Worm (Caenorhabditis elegans): ENCODE data around the gene M57.1.

M57.1 gene

DNA sequence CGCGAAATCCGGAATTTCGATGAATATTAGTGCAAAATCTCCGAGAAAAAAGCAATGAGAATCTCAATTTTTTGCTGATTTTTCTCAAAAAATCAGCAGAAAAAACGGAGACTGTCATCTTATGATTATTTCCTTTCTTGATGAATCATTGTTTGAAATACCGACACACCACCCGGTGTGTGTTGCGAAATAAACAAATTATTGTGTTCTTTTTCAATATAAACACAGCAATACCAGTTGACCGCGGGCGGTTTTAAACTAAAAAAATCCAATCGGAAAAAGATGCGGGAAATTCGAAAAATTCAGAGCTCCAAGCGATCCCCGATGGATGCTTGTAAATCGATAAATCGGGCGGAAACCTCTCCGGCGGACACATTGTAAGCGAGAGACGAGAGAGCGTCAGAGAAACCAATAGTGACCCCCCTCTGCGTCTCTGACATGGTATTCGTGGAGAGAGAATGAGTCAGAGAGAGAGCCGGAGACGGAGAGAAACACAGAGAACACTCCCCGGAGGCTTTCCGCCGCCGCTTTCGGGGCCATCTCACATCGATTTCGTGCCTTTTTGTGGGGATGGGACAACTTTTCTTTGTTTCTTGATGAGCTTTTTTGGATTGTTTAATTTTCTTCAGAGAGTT is 16.7 kb upstream of the M57.1 start:
- TF ChIP-seq ceh-34 (tag; optimal IDR thresholded peaks at IDR 0.05) (peak; percentile 28), gmeb-2 (tag; optimal IDR thresholded peaks at IDR 0.05) (no peak), syd-9 (tag; optimal IDR thresholded peaks at IDR 0.05) (no peak), tbx-2 (tag; optimal IDR thresholded peaks at IDR 0.05) (peak; percentile 33), ttx-3 (tag; optimal IDR thresholded peaks at IDR 0.05) (no peak), ref-2 (tag; optimal IDR thresholded peaks at IDR 0.05) (peak; percentile 33), nfya-1 (tag; optimal IDR thresholded peaks at IDR 0.05) (peak; percentile 79), zip-5 (tag; optimal IDR thresholded peaks at IDR 0.05) (no peak), unc-42 (tag; optimal IDR thresholded peaks at IDR 0.05) (peak; percentile 14), F13H6.1 (tag; optimal IDR thresholded peaks at IDR 0.05) (peak; percentile 50), ceh-31 (tag; optimal IDR thresholded peaks at IDR 0.05) (peak; percentile 71), unc-55 (GFP tag; optimal IDR thresholded peaks at IDR 0.05) (peak; percentile 87), pha-2 (tag; optimal IDR thresholded peaks at IDR 0.05) (no peak), ceh-48 (tag; optimal IDR thresholded peaks at IDR 0.05) (peak; percentile 89), ceh-18 (tag; optimal IDR thresholded peaks at IDR 0.05) (peak; percentile 23), elt-2 (tag; optimal IDR thresholded peaks at IDR 0.05) (peak; percentile 0)

DNA sequence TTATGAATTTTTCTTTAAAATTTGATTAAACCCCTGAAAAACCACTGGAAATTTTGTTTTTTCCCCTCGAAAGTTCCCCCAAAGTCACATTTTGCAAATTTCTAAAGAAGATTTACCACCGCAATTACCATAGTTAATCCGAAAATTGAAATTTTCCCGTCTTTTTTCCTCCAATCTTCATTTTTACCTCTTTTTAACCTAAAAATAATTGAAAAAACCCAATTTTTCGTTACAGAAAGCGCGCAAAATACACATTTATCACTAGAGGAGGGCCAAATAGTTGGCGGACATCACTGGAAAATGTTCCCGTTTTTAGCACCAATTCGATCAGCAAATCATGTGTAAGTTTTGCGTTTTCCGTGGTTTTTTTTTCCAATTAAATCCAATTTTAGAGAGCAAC is 15.7 kb upstream of the M57.1 start, which contains the start of gene unc-33:
Gene unc-33 (plus strand): TSS at position 301 of the 400 bp plus-strand sequence.
- no peak for TF ChIP-seq lim-6 (tag; optimal IDR thresholded peaks at IDR 0.05)
- TF ChIP-seq npax-4 (tag; optimal IDR thresholded peaks at IDR 0.05): no peak
- no peak for TF ChIP-seq odd-2 (tag; optimal IDR thresholded peaks at IDR 0.05)
- TF ChIP-seq T23F11.4 (GFP tag; optimal IDR thresholded peaks at IDR 0.05): no peak
- no peak for TF ChIP-seq hlh-13 (GFP tag; optimal IDR thresholded peaks at IDR 0.05)
- no peak for TF ChIP-seq hlh-30 (tag; optimal IDR thresholded peaks at IDR 0.05; ENCODE audit: insufficient read depth)
- TF ChIP-seq ceh-30 (tag; optimal IDR thresholded peaks at IDR 0.05): no peak
- TF ChIP-seq hlh-15 (tag; optimal IDR thresholded peaks at IDR 0.05): no peak
- no peak for TF ChIP-seq C08G9.2 (tag; optimal IDR thresholded peaks at IDR 0.05)
- TF ChIP-seq ceh-45 (GFP tag; IDR thresholded peaks at IDR 0.05): no peak
- TF ChIP-seq ttx-3 (tag; optimal IDR thresholded peaks at IDR 0.05): no peak
- TF ChIP-seq tbx-7 (tag; optimal IDR thresholded peaks at IDR 0.05): no peak
- no peak for TF ChIP-seq ceh-14 (tag; optimal IDR thresholded peaks at IDR 0.05)
- TF ChIP-seq ceh-31 (tag; optimal IDR thresholded peaks at IDR 0.05): no peak
- TF ChIP-seq unc-86 (tag; optimal IDR thresholded peaks at IDR 0.05): no peak
- no peak for TF ChIP-seq ceh-34 (tag; optimal IDR thresholded peaks at IDR 0.05)
- TF ChIP-seq nfya-1 (tag; optimal IDR thresholded peaks at IDR 0.05): no peak
- TF ChIP-seq ets-4 (tag; optimal IDR thresholded peaks at IDR 0.05): no peak
- no peak for TF ChIP-seq Y22D7AL.16 (tag; optimal IDR thresholded peaks at IDR 0.05)

DNA sequence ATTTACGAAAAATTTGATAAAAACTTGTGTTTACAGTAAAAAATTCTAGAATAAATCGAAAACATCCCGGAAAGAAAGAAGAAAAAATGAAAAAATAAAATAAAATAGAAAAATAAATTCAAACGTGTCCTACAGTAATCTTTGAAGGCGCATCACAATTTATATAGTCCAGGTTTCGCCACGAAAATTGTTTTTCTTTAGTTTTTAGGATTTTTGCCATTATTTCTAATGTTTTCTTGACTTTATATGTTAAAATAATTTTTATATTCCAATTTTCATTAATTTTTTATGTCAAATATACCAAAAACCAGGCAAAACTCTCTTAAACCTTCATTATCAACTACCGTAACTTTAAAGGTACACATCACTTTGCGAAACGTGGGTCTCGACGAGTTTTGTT is 14.7 kb upstream of the M57.1 start:
- no peak for TF ChIP-seq ceh-34 (tag; optimal IDR thresholded peaks at IDR 0.05)
- no peak for TF ChIP-seq ztf-16 (tag; optimal IDR thresholded peaks at IDR 0.05)
- no peak for TF ChIP-seq eyg-1 (tag; optimal IDR thresholded peaks at IDR 0.05)

DNA sequence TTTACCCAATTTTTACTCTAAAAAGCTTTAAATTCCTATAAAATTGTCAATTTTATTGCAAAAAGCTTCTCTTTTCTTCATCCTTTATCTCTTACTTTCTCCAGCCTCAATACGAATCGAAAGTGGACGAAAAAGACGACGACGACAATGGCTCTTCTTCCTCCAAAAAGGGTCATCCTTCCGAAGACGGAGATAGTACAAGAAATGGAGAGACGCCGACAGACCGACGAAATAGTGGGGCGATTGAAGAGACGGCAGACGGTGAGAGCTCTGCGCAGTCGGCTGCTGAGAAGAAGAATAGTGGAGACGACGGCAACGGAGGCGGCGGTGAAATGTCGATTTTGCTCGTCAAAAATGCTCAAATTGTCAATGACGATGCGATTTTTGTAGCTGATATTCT is 12.9 kb upstream of the M57.1 start:
- TF ChIP-seq nfya-1 (tag; optimal IDR thresholded peaks at IDR 0.05) (peak; percentile 29), unc-55 (GFP tag; optimal IDR thresholded peaks at IDR 0.05) (peak; percentile 50), F13H6.1 (tag; optimal IDR thresholded peaks at IDR 0.05) (no peak), ceh-31 (tag; optimal IDR thresholded peaks at IDR 0.05) (peak; percentile 46)

DNA sequence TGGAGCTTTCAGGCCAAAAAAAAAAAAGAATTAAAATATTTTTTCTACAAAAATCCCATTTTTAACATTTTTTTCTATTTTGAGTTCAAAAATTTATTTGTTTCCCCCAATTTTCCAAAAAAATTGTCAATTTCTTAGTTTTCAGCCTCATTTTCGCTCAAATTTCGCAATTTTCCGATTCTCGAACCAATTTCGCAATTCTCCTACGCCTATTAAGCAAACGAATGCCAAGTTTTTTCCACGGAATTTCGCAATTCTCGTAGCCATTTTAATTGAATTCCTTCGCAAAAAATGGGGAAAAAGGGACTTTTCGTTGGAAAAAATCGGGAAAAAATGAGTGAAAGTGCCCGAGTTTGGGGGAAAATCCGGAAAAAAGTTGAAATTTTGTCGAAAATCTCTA is 11.9 kb upstream of the M57.1 start:
- TF ChIP-seq hlh-6 (tag; optimal IDR thresholded peaks at IDR 0.05) (no peak), hlh-30 (tag; optimal IDR thresholded peaks at IDR 0.05; ENCODE audit: insufficient read depth) (no peak), ceh-45 (GFP tag; IDR thresholded peaks at IDR 0.05) (no peak), sox-2 (GFP tag; IDR thresholded peaks at IDR 0.05) (no peak), nfya-1 (tag; optimal IDR thresholded peaks at IDR 0.05) (no peak), hlh-8 (tag; optimal IDR thresholded peaks at IDR 0.05) (no peak), ref-2 (tag; optimal IDR thresholded peaks at IDR 0.05) (no peak), eyg-1 (tag; optimal IDR thresholded peaks at IDR 0.05) (no peak), zip-5 (tag; optimal IDR thresholded peaks at IDR 0.05) (no peak), ets-4 (tag; optimal IDR thresholded peaks at IDR 0.05) (no peak), fax-1 (tag; optimal IDR thresholded peaks at IDR 0.05) (no peak), ceh-14 (tag; optimal IDR thresholded peaks at IDR 0.05) (no peak), unc-86 (tag; optimal IDR thresholded peaks at IDR 0.05) (no peak), C38D4.7 (GFP tag; optimal IDR thresholded peaks at IDR 0.05) (no peak), ahr-1 (tag; optimal IDR thresholded peaks at IDR 0.05) (no peak)

Measured in whole organism, late embryonic.